Worm (Caenorhabditis elegans): ENCODE results near the gene F23B12.4.

- TF ChIP-seq R02D3.7 (tag; optimal IDR thresholded peaks at IDR 0.05) (peak; percentile 39), zip-11 (GFP tag; IDR thresholded peaks at IDR 0.05) (no peak), nhr-48 (tag; optimal IDR thresholded peaks at IDR 0.05) (no peak), sdz-12 (GFP tag; optimal IDR thresholded peaks at IDR 0.05) (no peak), daf-12 (tag; optimal IDR thresholded peaks at IDR 0.05) (no peak), pha-4 (GFP tag; IDR thresholded peaks at IDR 0.05) (no peak), pha-4 (tag; optimal IDR thresholded peaks at IDR 0.05) (no peak), nhr-237 (tag; optimal IDR thresholded peaks at IDR 0.05) (no peak)
These were observed 23.2 kb upstream of the F23B12.4 start, which contains the start of the genes nxf-2 and set-31 for ce11 chrV:14417735-14418134.
